Fruit fly (Drosophila melanogaster): ENCODE measurements around the gene cl.

Gene cl

DNA sequence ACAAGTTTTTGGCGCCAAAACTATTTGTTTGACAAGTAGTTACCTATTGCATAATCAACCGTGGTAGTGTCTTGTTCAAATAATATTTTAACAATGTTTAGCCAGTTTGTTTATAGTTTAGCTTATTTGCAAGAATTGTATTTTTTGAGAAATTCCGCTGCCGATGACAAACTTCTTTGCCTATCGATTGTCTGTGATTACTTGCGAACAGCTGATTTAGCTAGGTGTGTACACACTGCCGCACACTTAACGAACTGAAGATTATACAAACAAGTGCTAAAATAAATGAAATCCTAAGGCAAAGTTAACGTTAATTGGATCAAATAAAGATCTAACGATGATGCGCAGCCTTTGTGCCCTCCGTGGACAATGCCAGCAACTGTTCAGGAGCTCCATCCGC lies 6.8 kb downstream of the cl start, which contains the start of gene Cox11:
Gene Cox11 (plus strand): TSS at position 220 of the 400 bp plus-strand sequence.
- TF ChIP-seq pan (optimal IDR thresholded peaks at IDR 0.05) (no peak), EcR (GFP tag; optimal IDR thresholded peaks at IDR 0.05) (no peak), psq (optimal IDR thresholded peaks at IDR 0.05) (no peak), CG8478 (optimal IDR thresholded peaks at IDR 0.05) (no peak), Dll (optimal IDR thresholded peaks at IDR 0.05) (no peak), usp (GFP tag; optimal IDR thresholded peaks at IDR 0.05) (no peak)

DNA sequence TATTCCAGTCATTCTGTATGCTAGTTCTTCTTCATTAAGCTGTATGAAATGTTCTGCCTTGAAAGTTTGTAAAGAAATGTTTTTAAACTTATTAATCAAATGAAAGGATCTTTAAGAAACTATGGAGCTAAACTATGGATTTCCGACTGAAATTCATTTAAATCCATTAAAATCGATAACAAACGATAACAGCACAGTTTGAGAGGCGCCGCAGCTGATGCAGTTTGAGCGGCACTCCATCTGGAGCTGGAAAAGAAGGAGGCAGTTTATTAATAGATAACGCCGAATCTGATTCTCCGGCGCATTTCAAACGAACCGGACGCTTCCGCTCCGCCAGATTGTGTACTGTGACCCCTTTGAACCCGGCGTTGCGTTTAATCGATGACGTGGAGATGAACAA lies 7.9 kb downstream of the cl start, which contains the start of gene CG31915:
Gene CG31915 (plus strand): TSS at position 263 of the 400 bp plus-strand sequence.
- TF ChIP-seq Dll (optimal IDR thresholded peaks at IDR 0.05) (no peak), EcR (GFP tag; optimal IDR thresholded peaks at IDR 0.05) (no peak), usp (GFP tag; optimal IDR thresholded peaks at IDR 0.05) (no peak), CG8478 (optimal IDR thresholded peaks at IDR 0.05) (no peak), pan (optimal IDR thresholded peaks at IDR 0.05) (no peak), psq (optimal IDR thresholded peaks at IDR 0.05) (no peak)

DNA sequence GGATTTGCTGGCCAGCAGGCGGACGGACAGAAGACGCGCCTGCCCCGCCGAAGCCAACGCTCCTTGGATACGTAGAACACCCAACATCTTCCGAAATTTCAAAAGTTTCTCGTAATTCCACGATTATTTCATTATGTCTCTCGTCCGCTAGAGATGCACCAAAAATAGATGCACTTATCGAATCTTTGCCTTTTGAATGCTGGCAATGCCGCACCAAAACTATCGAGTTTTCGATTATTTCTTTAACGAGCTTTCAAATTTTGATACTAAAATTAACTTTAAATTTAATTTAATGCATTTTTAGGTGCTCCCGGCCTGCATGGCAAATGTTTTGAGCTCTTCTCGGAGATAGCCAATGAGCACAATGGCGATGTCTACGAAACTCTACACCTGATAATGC lies 12.1 kb downstream of the cl start, which contains the start of gene Coq6:
Gene Coq6 (minus strand): TSS at position 163 of the 400 bp plus-strand sequence.
- TF ChIP-seq psq (optimal IDR thresholded peaks at IDR 0.05) (no peak), usp (GFP tag; optimal IDR thresholded peaks at IDR 0.05) (no peak)

DNA sequence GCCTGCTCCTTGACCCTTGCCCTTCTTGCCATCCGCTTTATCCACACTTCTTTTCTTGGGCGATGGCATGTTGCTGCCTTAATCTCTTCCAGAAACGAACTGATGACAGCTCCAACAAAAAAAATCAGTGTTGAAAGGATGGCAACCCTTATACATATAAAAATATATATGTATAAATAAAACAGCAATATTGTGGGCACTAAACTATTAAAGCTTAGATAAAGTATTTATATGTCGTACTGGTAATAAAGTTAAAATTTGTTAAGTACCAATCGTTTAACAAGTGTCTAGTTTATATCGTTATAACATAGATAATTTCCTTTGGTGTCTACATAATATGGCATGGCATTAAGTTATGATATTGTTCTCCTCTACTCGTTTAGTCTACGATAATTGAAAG lies 16.7 kb downstream of the cl start, which contains the start of gene tomb:
Gene tomb (minus strand): TSS at position 101 of the 400 bp plus-strand sequence.
- TF ChIP-seq Dll (optimal IDR thresholded peaks at IDR 0.05) (no peak), pan (optimal IDR thresholded peaks at IDR 0.05) (no peak), EcR (GFP tag; optimal IDR thresholded peaks at IDR 0.05) (no peak), psq (optimal IDR thresholded peaks at IDR 0.05) (no peak), CG8478 (optimal IDR thresholded peaks at IDR 0.05) (no peak), usp (GFP tag; optimal IDR thresholded peaks at IDR 0.05) (no peak)

DNA sequence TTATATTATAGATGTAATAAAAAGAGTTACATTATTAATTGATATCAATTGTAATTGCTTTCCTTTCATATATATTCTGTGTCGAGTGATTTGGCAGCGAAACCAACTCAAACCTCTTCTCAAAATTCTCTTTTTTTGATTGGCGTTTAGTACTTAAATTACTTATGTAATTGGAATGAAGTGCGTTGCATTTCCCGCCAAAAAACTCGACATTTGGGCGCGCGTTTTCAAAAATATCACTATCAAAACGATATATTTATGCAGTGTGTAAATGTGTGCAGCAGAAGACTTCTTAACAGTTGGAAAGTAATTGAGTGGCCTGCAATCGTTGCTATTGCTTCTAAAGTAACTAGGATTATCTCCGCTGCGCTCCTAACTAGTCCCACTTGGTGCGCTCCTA lies 17.1 kb downstream of the cl start:
- TF ChIP-seq usp (GFP tag; optimal IDR thresholded peaks at IDR 0.05) (no peak), Dll (optimal IDR thresholded peaks at IDR 0.05) (no peak), pan (optimal IDR thresholded peaks at IDR 0.05) (no peak), psq (optimal IDR thresholded peaks at IDR 0.05) (no peak), EcR (GFP tag; optimal IDR thresholded peaks at IDR 0.05) (no peak), CG8478 (optimal IDR thresholded peaks at IDR 0.05) (no peak)

DNA sequence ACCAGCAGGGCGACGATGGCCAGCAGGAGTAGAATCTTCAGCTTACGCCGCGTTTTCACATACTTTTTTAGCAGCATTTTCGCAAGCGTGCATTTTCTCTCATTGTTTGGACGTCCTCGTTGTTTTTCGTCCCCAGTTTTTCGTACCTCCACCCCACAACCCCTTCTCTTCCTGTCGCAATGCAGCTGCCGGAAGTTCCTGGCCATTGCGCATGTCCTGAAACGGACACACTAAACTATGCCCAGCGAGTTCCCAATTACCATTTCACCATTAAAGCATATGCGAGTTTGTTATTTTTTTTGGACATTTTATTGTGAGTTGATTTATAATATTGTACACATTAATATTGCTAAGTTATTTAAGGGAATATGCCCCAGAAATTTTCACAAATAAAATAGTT lies 19.1 kb downstream of the cl start, which contains the start of gene CG14015:
Gene CG14015 (minus strand): TSS at position 163 of the 400 bp plus-strand sequence.
- TF ChIP-seq EcR (GFP tag; optimal IDR thresholded peaks at IDR 0.05) (no peak), pan (optimal IDR thresholded peaks at IDR 0.05) (no peak), psq (optimal IDR thresholded peaks at IDR 0.05) (no peak), Dll (optimal IDR thresholded peaks at IDR 0.05) (no peak), usp (GFP tag; optimal IDR thresholded peaks at IDR 0.05) (no peak), CG8478 (optimal IDR thresholded peaks at IDR 0.05) (no peak)

DNA sequence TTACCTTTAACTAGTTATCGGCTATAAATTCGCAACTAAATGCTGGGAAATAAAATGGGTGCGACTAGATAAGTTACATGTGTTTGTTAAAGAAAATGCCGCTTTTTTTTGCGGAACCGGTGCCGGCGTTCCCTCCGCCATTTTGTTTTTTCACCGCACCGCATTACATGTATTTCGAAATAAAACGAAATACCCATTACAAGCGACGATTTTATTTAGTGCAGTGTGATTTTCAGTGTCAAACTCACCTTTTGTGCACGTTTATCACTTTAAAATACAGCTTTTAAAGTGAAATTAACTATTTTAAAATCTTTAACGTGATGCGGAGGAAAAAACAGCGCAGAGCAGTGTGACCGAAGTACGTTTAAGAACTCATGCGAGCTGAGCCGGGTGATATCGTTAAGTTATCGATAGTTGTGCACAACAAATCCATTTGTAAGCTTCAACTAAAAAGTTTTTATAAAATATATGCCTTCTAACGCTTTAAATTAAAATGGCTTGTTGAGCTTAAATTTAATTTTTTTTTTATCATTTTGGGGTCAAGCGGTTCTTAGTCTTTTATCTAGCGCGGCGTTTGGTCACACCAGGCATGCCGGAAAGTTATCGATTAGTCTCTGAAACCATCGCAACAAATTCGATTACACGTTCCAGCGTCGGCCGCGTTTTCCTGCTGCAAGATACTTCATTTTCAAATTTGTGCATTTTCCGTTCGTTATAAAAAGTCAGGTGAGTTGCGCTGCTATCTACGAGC lies 22.2 kb downstream of the cl start, which contains the start of the genes Hel25E and Lam:
Gene Hel25E (minus strand): TSS at position 380 of the 751 bp plus-strand sequence.
Gene Lam (plus strand): TSS at position 546 of the 751 bp plus-strand sequence.
- TF ChIP-seq Dll (optimal IDR thresholded peaks at IDR 0.05) (no peak), usp (GFP tag; optimal IDR thresholded peaks at IDR 0.05) (no peak), psq (optimal IDR thresholded peaks at IDR 0.05) (no peak), pan (optimal IDR thresholded peaks at IDR 0.05) (no peak), CG8478 (optimal IDR thresholded peaks at IDR 0.05) (no peak), EcR (GFP tag; optimal IDR thresholded peaks at IDR 0.05) (no peak)

DNA sequence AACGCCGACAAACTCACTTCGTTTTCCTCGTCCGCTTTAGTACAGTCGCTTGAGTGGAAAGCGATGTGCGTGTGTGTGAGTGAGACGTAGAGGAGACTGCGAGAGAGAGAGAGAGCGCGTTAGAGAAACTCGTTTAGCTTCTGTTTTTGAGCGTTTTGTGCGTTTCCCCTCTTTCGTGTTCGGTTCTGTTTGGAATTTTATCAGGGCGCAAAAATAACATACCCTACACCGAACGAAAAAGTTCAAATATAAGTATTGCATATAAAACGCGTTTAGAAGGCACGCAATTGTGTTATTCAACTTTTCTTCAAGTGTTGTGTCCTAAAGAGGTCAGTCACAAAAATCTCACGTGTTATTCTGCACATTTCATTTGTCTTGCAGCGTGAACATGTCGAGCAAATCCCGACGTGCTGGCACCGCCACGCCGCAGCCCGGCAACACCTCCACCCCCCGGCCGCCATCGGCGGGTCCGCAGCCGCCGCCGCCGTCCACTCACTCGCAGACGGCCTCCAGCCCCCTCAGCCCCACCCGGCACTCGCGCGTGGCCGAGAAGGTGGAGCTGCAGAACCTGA lies 23.1 kb downstream of the cl start:
- TF ChIP-seq pan (optimal IDR thresholded peaks at IDR 0.05): no peak
- TF ChIP-seq EcR (GFP tag; optimal IDR thresholded peaks at IDR 0.05): no peak
- no peak for TF ChIP-seq psq (optimal IDR thresholded peaks at IDR 0.05)
- no peak for TF ChIP-seq Dll (optimal IDR thresholded peaks at IDR 0.05)
- no peak for TF ChIP-seq CG8478 (optimal IDR thresholded peaks at IDR 0.05)
- TF ChIP-seq usp (GFP tag; optimal IDR thresholded peaks at IDR 0.05): no peak

DNA sequence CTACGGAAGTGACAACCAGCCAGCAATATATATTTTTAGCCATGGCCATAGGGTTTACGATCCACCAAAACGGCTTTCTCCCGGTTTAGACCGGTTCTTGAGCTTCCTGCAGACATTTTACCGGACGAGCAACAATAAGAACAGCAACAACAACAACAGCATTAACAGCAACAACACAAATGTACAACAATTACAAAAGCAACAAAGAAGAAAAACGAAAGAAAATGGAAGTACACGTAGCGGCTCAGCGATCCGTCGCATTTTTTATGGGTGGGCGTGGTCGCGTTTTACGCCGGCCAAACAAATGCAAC lies 26.2 kb downstream of the cl start:
- no peak for TF ChIP-seq Dll (optimal IDR thresholded peaks at IDR 0.05)
- no peak for TF ChIP-seq usp (GFP tag; optimal IDR thresholded peaks at IDR 0.05)
- no peak for TF ChIP-seq psq (optimal IDR thresholded peaks at IDR 0.05)
- TF ChIP-seq EcR (GFP tag; optimal IDR thresholded peaks at IDR 0.05): no peak
- TF ChIP-seq pan (optimal IDR thresholded peaks at IDR 0.05): no peak
- no peak for TF ChIP-seq CG8478 (optimal IDR thresholded peaks at IDR 0.05)

DNA sequence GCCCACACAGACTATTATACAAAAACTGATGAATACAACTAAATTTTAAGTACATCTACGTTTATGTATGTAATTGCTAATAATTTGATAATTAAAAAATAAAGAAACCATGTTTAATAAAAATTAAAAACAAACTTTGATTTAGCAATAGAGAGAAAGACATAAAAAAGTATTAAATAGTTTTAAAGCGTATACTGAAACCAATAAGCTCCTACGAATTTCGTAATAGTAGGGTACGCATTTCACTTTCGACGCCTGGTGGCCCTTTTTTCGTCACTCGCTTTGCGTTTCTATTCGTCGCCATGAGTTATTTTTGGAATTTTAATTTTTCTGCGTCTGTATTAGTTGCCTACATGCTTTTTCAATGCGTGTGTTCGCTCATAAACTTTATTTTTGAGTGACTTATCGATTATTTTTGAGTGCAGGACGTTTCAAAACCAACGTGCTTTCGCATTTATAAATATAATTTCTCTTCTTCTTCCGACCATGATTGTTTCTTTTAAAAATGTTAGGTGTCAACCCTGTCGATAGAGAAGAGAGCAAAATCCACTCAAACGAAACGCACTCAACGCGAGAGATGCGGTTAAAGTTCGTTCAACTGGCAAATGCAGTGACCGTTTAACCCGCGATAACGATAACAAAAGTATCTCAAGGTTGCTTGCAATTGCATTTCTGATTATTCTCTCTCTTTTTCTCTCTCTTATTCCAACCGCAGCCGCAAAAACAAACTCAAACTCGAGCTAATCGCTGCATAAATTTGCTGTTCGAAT lies 26.8 kb downstream of the cl start, which contains the start of gene Oscillin:
Gene Oscillin (plus strand): TSS at position 569 of the 770 bp plus-strand sequence.
- TF ChIP-seq usp (GFP tag; optimal IDR thresholded peaks at IDR 0.05) (no peak), Dll (optimal IDR thresholded peaks at IDR 0.05) (no peak), CG8478 (optimal IDR thresholded peaks at IDR 0.05) (no peak), EcR (GFP tag; optimal IDR thresholded peaks at IDR 0.05) (no peak), pan (optimal IDR thresholded peaks at IDR 0.05) (no peak), psq (optimal IDR thresholded peaks at IDR 0.05) (no peak)

DNA sequence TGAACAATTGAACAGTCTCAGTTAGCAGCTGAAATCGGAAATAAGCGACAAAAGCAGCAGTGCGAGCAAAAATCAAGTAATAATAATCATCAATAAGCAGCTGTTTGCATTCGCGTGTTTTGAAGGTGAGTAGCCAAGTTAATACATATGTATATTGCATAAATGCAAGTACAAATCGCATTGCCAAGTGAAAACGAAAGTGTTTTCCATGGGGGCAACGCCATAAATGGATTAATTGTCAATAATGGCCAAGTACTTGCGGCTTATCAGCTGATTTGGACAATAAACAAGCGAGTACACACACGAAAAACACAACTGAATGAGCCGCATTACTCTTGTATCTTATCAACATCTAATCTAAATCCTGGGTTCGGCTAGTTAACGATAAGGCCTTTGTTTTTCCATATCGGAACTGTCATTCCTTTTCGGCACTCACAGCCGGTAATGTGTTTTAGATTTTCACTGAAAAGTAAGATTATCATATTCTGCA lies 27.4 kb downstream of the cl start:
- no peak for TF ChIP-seq psq (optimal IDR thresholded peaks at IDR 0.05)
- TF ChIP-seq CG8478 (optimal IDR thresholded peaks at IDR 0.05): no peak
- TF ChIP-seq Dll (optimal IDR thresholded peaks at IDR 0.05): no peak
- TF ChIP-seq pan (optimal IDR thresholded peaks at IDR 0.05): no peak

Data from whole organism.